Fruit fly (Drosophila melanogaster) whole organism, pupa: ENCODE measurements around the gene cact.

Experiments used
- CG12605 ChIP-seq: fragments of 200-800 bp; sonication (Bioruptor generic); IDR thresholded peaks from 2 replicates; pipeline ENCODE4 v1.3.6; 2022; ENCODE audit warnings: missing biosample characterization, missing genetic modification characterization
- CG14655 ChIP-seq: fragments of 200-800 bp; sonication (Bioruptor generic); optimal IDR thresholded peaks from 3 replicates; lab custom pipeline; 2017; ENCODE audit warnings: mild to moderate bottlenecking, missing biosample characterization, missing genetic modification reagents, missing genetic modification characterization
- CG15710 ChIP-seq: fragments of 200-800 bp; sonication (Bioruptor generic); optimal IDR thresholded peaks from 2 replicates; lab custom pipeline; 2018; ENCODE audit warnings: missing biosample characterization, mild to moderate bottlenecking, missing genetic modification characterization, moderate library complexity
- CG17806 ChIP-seq: fragments of 200-800 bp; sonication (Bioruptor generic); optimal IDR thresholded peaks from 2 replicates; lab custom pipeline; 2018; ENCODE audit warnings: missing biosample characterization, mild to moderate bottlenecking, missing genetic modification characterization, moderate library complexity
- CG32121 ChIP-seq: fragments of 200-800 bp; sonication (Bioruptor generic); IDR thresholded peaks from 2 replicates; pipeline ENCODE4 v1.3.6; 2022; ENCODE audit warnings: missing biosample characterization, missing genetic modification characterization
- CG4496 ChIP-seq: fragments of 200-800 bp; sonication (Bioruptor generic); IDR thresholded peaks from 3 replicates; pipeline ENCODE4 v1.3.6; 2022; ENCODE audit warnings: missing biosample characterization, missing genetic modification characterization
- D1 ChIP-seq: fragments of 200-800 bp; sonication (Bioruptor generic); optimal IDR thresholded peaks from 2 replicates; lab custom pipeline; 2018; ENCODE audit warnings: missing biosample characterization, mild to moderate bottlenecking, missing genetic modification characterization, moderate library complexity
- fd96Ca ChIP-seq: fragments of 200-800 bp; sonication (Bioruptor generic); IDR thresholded peaks from 3 replicates; pipeline ENCODE4 v1.3.6; 2022; ENCODE audit warnings: missing biosample characterization, missing genetic modification characterization
- gl ChIP-seq: fragments of 200-800 bp; sonication (Bioruptor generic); optimal IDR thresholded peaks from 2 replicates; lab custom pipeline; 2018; ENCODE audit warnings: missing biosample characterization, mild to moderate bottlenecking, missing genetic modification characterization
- rn ChIP-seq: fragments of 200-800 bp; sonication (Bioruptor generic); IDR thresholded peaks from 2 replicates; pipeline ENCODE4 v1.3.6; 2022; ENCODE audit warnings: missing biosample characterization, missing genetic modification characterization

DNA sequence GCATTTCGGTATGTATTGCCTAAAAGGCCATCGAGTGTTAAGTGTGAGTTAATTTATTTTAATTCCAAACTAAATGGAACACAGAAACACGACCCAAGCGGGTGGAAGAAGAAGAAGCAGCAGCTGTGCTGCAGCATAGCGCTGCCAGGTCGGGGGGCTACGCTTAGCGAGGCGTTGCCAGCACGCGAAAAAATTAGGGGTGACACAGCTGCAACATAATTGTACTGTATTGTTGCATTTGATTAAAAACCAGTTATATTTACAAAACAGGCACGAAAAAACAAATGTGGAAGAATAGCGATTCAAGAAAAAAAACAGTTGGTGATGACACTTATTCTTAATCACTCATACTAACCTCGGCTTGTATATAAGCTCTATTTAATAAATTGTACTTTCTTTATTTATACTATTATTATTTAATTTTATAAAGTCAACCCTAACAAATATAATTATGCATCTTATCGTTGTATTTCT is 24.2 kb upstream of the cact start:
- peak; percentile 45; the same call in 1 of the 2 replicates for TF ChIP-seq rn
- TF ChIP-seq CG4496 (GFP tag; lab: Robert Waterston, UW): peak; percentile 77; the same call in 2 of the 3 replicates
- no peak for TF ChIP-seq D1 (tag; lab: Kevin White, UChicago)
- peak; percentile 9 for TF ChIP-seq CG17806 (tag; lab: Kevin White, UChicago)
- peak; percentile 62; the same call in 2 of the 3 replicates for TF ChIP-seq fd96Ca (GFP tag; lab: Robert Waterston, UW)
- no peak for TF ChIP-seq CG14655 (GFP tag; lab: Kevin White, UChicago)
- TF ChIP-seq CG32121: peak; percentile 68
- TF ChIP-seq CG15710 (tag; lab: Kevin White, UChicago): peak; percentile 46
- TF ChIP-seq CG12605 (GFP tag; lab: Robert Waterston, UW): no peak; the same call in 1 of the 2 replicates
- TF ChIP-seq gl: no peak
